Fruit fly (Drosophila melanogaster) whole organism, embryonic: ENCODE results near the gene CG15890.

Source experiments
- Atf3 ChIP-seq: fragments of 200-800 bp; sonication (Bioruptor generic); optimal IDR thresholded peaks from 3 replicates; lab custom pipeline; 2016; ENCODE audit warnings: missing biosample characterization, missing genetic modification characterization
- CG11085 ChIP-seq: fragments of 200-800 bp; sonication (Bioruptor generic); IDR thresholded peaks from 2 replicates; pipeline ENCODE4 v1.3.6; 2022; ENCODE audit warnings: missing biosample characterization, missing genetic modification characterization
- CG12071 ChIP-seq: fragments of 200-800 bp; sonication (Bioruptor generic); optimal IDR thresholded peaks from 3 replicates; lab custom pipeline; 2018; ENCODE audit warnings: missing biosample characterization, mild to moderate bottlenecking, missing genetic modification characterization
- CG13123 ChIP-seq: fragments of 200-800 bp; sonication (Bioruptor generic); optimal IDR thresholded peaks from 2 replicates; lab custom pipeline; 2016; ENCODE audit warnings: missing biosample characterization, missing genetic modification characterization
- CG14441 ChIP-seq: fragments of 200-800 bp; sonication (Bioruptor generic); IDR thresholded peaks from 2 replicates; pipeline ENCODE4 v1.3.6; 2022; ENCODE audit warnings: missing biosample characterization, missing genetic modification characterization
- CG14667 ChIP-seq: fragments of 200-800 bp; sonication (Bioruptor generic); IDR thresholded peaks from 2 replicates; pipeline ENCODE4 v1.3.6; 2022; ENCODE audit warnings: missing biosample characterization, missing genetic modification characterization
- CG15479 ChIP-seq: fragments of 200-800 bp; sonication (Bioruptor generic); optimal IDR thresholded peaks from 3 replicates; lab custom pipeline; 2019; ENCODE audit warnings: missing biosample characterization, mild to moderate bottlenecking, missing genetic modification characterization, moderate library complexity
- CG15514 ChIP-seq: fragments of 200-800 bp; sonication (Bioruptor generic); optimal IDR thresholded peaks from 3 replicates; lab custom pipeline; 2017; ENCODE audit warnings: missing biosample characterization, missing genetic modification characterization, mild to moderate bottlenecking, moderate library complexity, missing genetic modification reagents
- CG16815 ChIP-seq: fragments of 200-800 bp; sonication (Bioruptor generic); optimal IDR thresholded peaks from 3 replicates; lab custom pipeline; 2017; ENCODE audit warnings: missing biosample characterization, mild to moderate bottlenecking, missing genetic modification characterization
- CG17829 ChIP-seq: fragments of 200-800 bp; optimal IDR thresholded peaks from 2 replicates; lab custom pipeline; 2019; ENCODE audit warnings: missing biosample characterization, mild to moderate bottlenecking, missing genetic modification characterization, moderate library complexity
- CG2129 ChIP-seq: fragments of 200-800 bp; sonication (Bioruptor generic); IDR thresholded peaks from 2 replicates; pipeline ENCODE4 v1.3.6; 2022; ENCODE audit warnings: missing biosample characterization, missing genetic modification characterization; ENCODE audit not compliant: partially characterized antibody
- CG33213 ChIP-seq: fragments of 200-800 bp; sonication (Bioruptor generic); optimal IDR thresholded peaks from 3 replicates; lab custom pipeline; 2016; ENCODE audit warnings: missing biosample characterization, missing genetic modification characterization
- CG4360 ChIP-seq: fragments of 200-800 bp; sonication (Bioruptor generic); IDR thresholded peaks from 2 replicates; pipeline ENCODE4 v1.3.6; 2022; ENCODE audit warnings: missing biosample characterization, missing genetic modification characterization
- CG4424 ChIP-seq: fragments of 200-800 bp; sonication (Bioruptor generic); optimal IDR thresholded peaks from 3 replicates; lab custom pipeline; 2016; ENCODE audit warnings: missing biosample characterization, missing genetic modification characterization
- CG4854 ChIP-seq: fragments of 200-800 bp; sonication (Bioruptor generic); optimal IDR thresholded peaks from 2 replicates; lab custom pipeline; 2016; ENCODE audit warnings: missing biosample characterization, missing genetic modification characterization, inconsistent platforms
- CG6654 ChIP-seq: fragments of 200-800 bp; sonication (Bioruptor generic); optimal IDR thresholded peaks from 2 replicates; lab custom pipeline; 2017; ENCODE audit warnings: missing biosample characterization, mild to moderate bottlenecking, missing genetic modification characterization
- CG7556 ChIP-seq: fragments of 200-800 bp; sonication (Bioruptor generic); optimal IDR thresholded peaks from 2 replicates; lab custom pipeline; 2017; ENCODE audit warnings: missing biosample characterization, mild to moderate bottlenecking, missing genetic modification characterization
- CG7839 ChIP-seq: fragments of 200-800 bp; sonication (Bioruptor generic); optimal IDR thresholded peaks from 3 replicates; lab custom pipeline; 2018; ENCODE audit warnings: missing biosample characterization, mild to moderate bottlenecking, missing genetic modification characterization, moderate library complexity
- CG9215 ChIP-seq: fragments of 200-800 bp; sonication (Bioruptor generic); IDR thresholded peaks from 2 replicates; pipeline ENCODE4 v1.3.6; 2022; ENCODE audit warnings: missing biosample characterization, missing genetic modification characterization
- CG9437 ChIP-seq: fragments of 200-800 bp; sonication (Bioruptor generic); optimal IDR thresholded peaks from 2 replicates; lab custom pipeline; 2018; ENCODE audit warnings: missing biosample characterization, mild to moderate bottlenecking, missing genetic modification characterization
- CG9797 ChIP-seq: fragments of 200-800 bp; sonication (Bioruptor generic); optimal IDR thresholded peaks from 3 replicates; lab custom pipeline; 2018; ENCODE audit warnings: missing biosample characterization, mild to moderate bottlenecking, missing genetic modification characterization
- CoRest ChIP-seq: fragments of 200-800 bp; sonication (Bioruptor generic); optimal IDR thresholded peaks from 3 replicates; lab custom pipeline; 2018; ENCODE audit warnings: missing biosample characterization, mild to moderate bottlenecking, missing genetic modification characterization, moderate library complexity
- H15 ChIP-seq: fragments of 200-800 bp; sonication (Bioruptor generic); IDR thresholded peaks from 3 replicates; pipeline ENCODE4 v1.3.6; 2022; ENCODE audit warnings: missing biosample characterization, missing genetic modification characterization
- Hey ChIP-seq: fragments of 200-800 bp; sonication (Bioruptor generic); optimal IDR thresholded peaks from 3 replicates; lab custom pipeline; 2018; ENCODE audit warnings: missing biosample characterization, mild to moderate bottlenecking, missing genetic modification characterization
- Hsf ChIP-seq: fragments of 200-800 bp; sonication (Bioruptor generic); optimal IDR thresholded peaks from 3 replicates; lab custom pipeline; 2016; ENCODE audit warnings: missing biosample characterization, missing genetic modification characterization
- Lim3 ChIP-seq: fragments of 200-800 bp; sonication (Bioruptor generic); IDR thresholded peaks from 2 replicates; pipeline ENCODE4 v1.3.6; 2022; ENCODE audit warnings: missing biosample characterization, missing genetic modification characterization
- Nf-YA ChIP-seq: fragments of 200-800 bp; sonication (Bioruptor generic); IDR thresholded peaks from 2 replicates; pipeline ENCODE4 v1.3.6; 2022; ENCODE audit warnings: missing biosample characterization, missing genetic modification characterization
- Nf-YB ChIP-seq: fragments of 200-800 bp; sonication (Bioruptor generic); optimal IDR thresholded peaks from 3 replicates; lab custom pipeline; 2019; ENCODE audit warnings: missing biosample characterization, mild to moderate bottlenecking, missing genetic modification characterization, moderate library complexity
- ato ChIP-seq: fragments of 200-800 bp; sonication (Bioruptor generic); IDR thresholded peaks from 2 replicates; pipeline ENCODE4 v1.3.6; 2022; ENCODE audit warnings: missing biosample characterization, missing genetic modification characterization; ENCODE audit not compliant: partially characterized antibody
- bsh ChIP-seq, 2 experiments: fragments of 200-800 bp; sonication (Bioruptor generic); optimal IDR thresholded peaks; 2 replicates each; lab custom pipeline; 2017 to 2018; ENCODE audit warnings: mild to moderate bottlenecking in 2 of 2, missing biosample characterization in 2 of 2, missing genetic modification characterization in 2 of 2, moderate library complexity in 1 of 2
- cato ChIP-seq: fragments of 200-800 bp; sonication (Bioruptor generic); optimal IDR thresholded peaks from 2 replicates; lab custom pipeline; 2016; ENCODE audit warnings: missing biosample characterization, missing genetic modification characterization, borderline replicate concordance
- crc ChIP-seq: fragments of 200-800 bp; sonication (Bioruptor generic); optimal IDR thresholded peaks from 2 replicates; lab custom pipeline; 2016; ENCODE audit warnings: missing biosample characterization, missing genetic modification characterization
- croc ChIP-seq: fragments of 200-800 bp; sonication (Bioruptor generic); conservative IDR thresholded peaks from 3 replicates; pipeline ENCODE4 v1.3.6; 2022; ENCODE audit warnings: missing biosample characterization, missing genetic modification characterization
- ems ChIP-seq: fragments of 200-800 bp; sonication (Bioruptor generic); optimal IDR thresholded peaks from 3 replicates; lab custom pipeline; 2016; ENCODE audit warnings: missing biosample characterization, missing genetic modification characterization
- ewg ChIP-seq: fragments of 200-800 bp; sonication (Bioruptor generic); optimal IDR thresholded peaks from 3 replicates; lab custom pipeline; 2017; ENCODE audit warnings: mild to moderate bottlenecking, missing biosample characterization, missing genetic modification reagents, missing genetic modification characterization
- gce ChIP-seq: fragments of 200-800 bp; sonication (Bioruptor generic); IDR thresholded peaks from 3 replicates; pipeline ENCODE4 v1.3.6; 2022; ENCODE audit warnings: missing biosample characterization, missing genetic modification characterization
- gcm2 ChIP-seq: fragments of 200-800 bp; sonication (Bioruptor generic); optimal IDR thresholded peaks from 2 replicates; lab custom pipeline; 2016; ENCODE audit warnings: missing biosample characterization, missing genetic modification characterization
- ind ChIP-seq: fragments of 200-800 bp; sonication (Bioruptor generic); optimal IDR thresholded peaks from 3 replicates; lab custom pipeline; 2016; ENCODE audit warnings: missing biosample characterization, missing genetic modification characterization
- lilli ChIP-seq: fragments of 200-800 bp; sonication (Bioruptor generic); optimal IDR thresholded peaks from 3 replicates; lab custom pipeline; 2016; ENCODE audit warnings: missing biosample characterization, missing genetic modification characterization
- oc ChIP-seq: fragments of 200-800 bp; sonication (Bioruptor generic); optimal IDR thresholded peaks from 2 replicates; lab custom pipeline; 2018; ENCODE audit warnings: missing biosample characterization, mild to moderate bottlenecking, missing genetic modification characterization, moderate library complexity
- org-1 ChIP-seq: fragments of 200-800 bp; sonication (Bioruptor generic); optimal IDR thresholded peaks from 2 replicates; lab custom pipeline; 2017; ENCODE audit warnings: missing biosample characterization, missing genetic modification characterization
- pan ChIP-seq, 4 experiments: fragments of >200 bp in 3 of 4; fragments of 200-800 bp in 1 of 4; sonication (Bioruptor generic) in 1 of 4; optimal IDR thresholded peaks in 3 of 4; IDR thresholded peaks in 1 of 4; 2 replicates each; pipeline versions ENCODE4 v1.3.6 to Lab custom; 2017 to 2022; ENCODE audit warnings: missing biosample characterization in 2 of 4, missing genetic modification characterization in 2 of 4, mixed read lengths in 1 of 4
- pfk ChIP-seq: fragments of 200-800 bp; sonication (Bioruptor generic); optimal IDR thresholded peaks from 2 replicates; lab custom pipeline; 2018; ENCODE audit warnings: missing biosample characterization, mild to moderate bottlenecking, missing genetic modification characterization, moderate library complexity
- schlank ChIP-seq: fragments of 200-800 bp; sonication (Bioruptor generic); optimal IDR thresholded peaks from 2 replicates; lab custom pipeline; 2018; ENCODE audit warnings: missing biosample characterization, mild to moderate bottlenecking, missing genetic modification characterization
- sd ChIP-seq: fragments of 200-800 bp; sonication (Bioruptor generic); optimal IDR thresholded peaks from 3 replicates; lab custom pipeline; 2018; ENCODE audit warnings: missing biosample characterization, mild to moderate bottlenecking, missing genetic modification characterization, moderate library complexity
- sens-2 ChIP-seq: fragments of 200-800 bp; sonication (Bioruptor generic); IDR thresholded peaks from 2 replicates; pipeline ENCODE4 v1.3.6; 2022; ENCODE audit warnings: missing biosample characterization, missing genetic modification characterization
- slbo ChIP-seq: fragments of 200-800 bp; sonication (Bioruptor generic); IDR thresholded peaks from 2 replicates; pipeline ENCODE4 v1.3.6; 2022; ENCODE audit warnings: missing biosample characterization, missing genetic modification characterization
- unpg ChIP-seq: fragments of 200-800 bp; sonication (Bioruptor generic); optimal IDR thresholded peaks from 3 replicates; lab custom pipeline; 2018; ENCODE audit warnings: missing biosample characterization, mild to moderate bottlenecking, missing genetic modification characterization, moderate library complexity
- wor ChIP-seq: fragments of 200-800 bp; sonication (Bioruptor generic); IDR thresholded peaks from 2 replicates; pipeline ENCODE4 v1.3.6; 2022; ENCODE audit warnings: missing biosample characterization, missing genetic modification characterization
- yki ChIP-seq: fragments of >200 bp; optimal IDR thresholded peaks from 3 replicates; lab custom pipeline; 2018

CG15890 gene

DNA sequence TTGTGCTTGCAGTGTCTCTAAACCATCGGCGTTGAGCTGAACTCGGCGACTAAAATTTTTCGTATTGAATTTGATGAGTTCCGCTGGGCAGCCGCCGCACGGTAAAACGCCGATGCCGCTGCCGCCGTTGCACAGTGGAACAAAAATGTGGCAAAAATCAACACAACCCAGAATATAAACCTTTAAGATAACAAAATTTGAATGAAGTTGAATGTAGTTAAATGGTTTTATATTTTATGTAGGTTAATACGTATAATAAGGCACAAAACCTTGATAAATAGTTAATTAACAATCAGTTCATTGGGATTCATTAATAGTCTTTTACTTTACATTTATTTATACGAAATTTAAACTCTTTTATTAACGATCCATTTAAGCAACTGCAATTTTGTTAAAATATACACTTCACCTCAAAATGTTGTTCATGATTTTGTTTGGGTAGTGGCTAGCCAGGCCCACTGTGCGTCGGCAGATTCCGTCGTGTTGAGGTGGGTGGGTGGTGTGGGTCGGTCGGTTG lies at the start of gene CG15890 (continued):
- TF ChIP-seq CG9797 (GFP tag; lab: Kevin White, UChicago) = no peak
- TF ChIP-seq CoRest (tag; lab: Kevin White, UChicago) = peak; percentile 78
- peak; percentile 27; the same call in 1 of the 2 replicates for TF ChIP-seq CG9215 (GFP tag; lab: Robert Waterston, UW)
- peak; percentile 28 for TF ChIP-seq CG12071
- TF ChIP-seq unpg (GFP tag; lab: Kevin White, UChicago) = peak; percentile 47
- TF ChIP-seq CG33213 = no peak
- TF ChIP-seq Hsf (GFP tag; lab: Kevin White, UChicago) = peak; percentile 64
- TF ChIP-seq Lim3 = no peak
- no peak for TF ChIP-seq Atf3 (GFP tag; lab: Kevin White, UChicago)
- peak; percentile 34 for TF ChIP-seq CG6654
- TF ChIP-seq org-1 (GFP tag; lab: Kevin White, UChicago) = peak; percentile 51
- peak; percentile 27 for TF ChIP-seq CG15514 (GFP tag; lab: Kevin White, UChicago)
- no peak for TF ChIP-seq crc
- TF ChIP-seq slbo (GFP tag; lab: Robert Waterston, UW) = 0 out of 2 replicates have a peak, but pooled peaks have one; percentile 23
- TF ChIP-seq schlank = no peak
- TF ChIP-seq wor (GFP tag; lab: Robert Waterston, UW) = 0 out of 2 replicates have a peak, but pooled peaks have one; percentile 15
- TF ChIP-seq CG15479 = no peak
- TF ChIP-seq CG14441 (GFP tag; lab: Robert Waterston, UW) = peak; percentile 32; the same call in 1 of the 2 replicates
- TF ChIP-seq croc (GFP tag; lab: Robert Waterston, UW) = 0 out of 3 replicates have a peak, but pooled peaks have one; percentile 21
- TF ChIP-seq Nf-YA (GFP tag; lab: Robert Waterston, UW) = no peak
- TF ChIP-seq CG9437 = peak; percentile 76
- TF ChIP-seq pan (optimal IDR thresholded peaks at IDR 0.05; lab: Kevin White, UChicago) = no peak
- TF ChIP-seq pan (GFP tag; optimal IDR thresholded peaks at IDR 0.05 in 1 of 2, IDR thresholded peaks at IDR 0.05 in 1 of 2) = peak in 1 of 2 experiments; percentile 23
- TF ChIP-seq CG11085 (GFP tag; lab: Robert Waterston, UW) = no peak
- no peak for TF ChIP-seq Hey (tag; lab: Kevin White, UChicago)
- TF ChIP-seq pfk (GFP tag; lab: Kevin White, UChicago) = no peak
- TF ChIP-seq H15 = no peak
- TF ChIP-seq CG4424 = peak; percentile 65
- TF ChIP-seq gcm2 = peak; percentile 13
- TF ChIP-seq CG16815 = peak; percentile 40
- peak in 1 of 2 experiments; percentile 63 for TF ChIP-seq bsh (GFP tag; optimal IDR thresholded peaks at IDR 0.05; lab: Kevin White, UChicago)
- TF ChIP-seq ewg (GFP tag; lab: Kevin White, UChicago) = peak; percentile 43
- TF ChIP-seq CG7556 = peak; percentile 83
- TF ChIP-seq cato (GFP tag; lab: Kevin White, UChicago) = no peak
- TF ChIP-seq ems (GFP tag; lab: Kevin White, UChicago) = peak; percentile 24
- no peak for TF ChIP-seq CG14667 (GFP tag; lab: Robert Waterston, UW)
- no peak for TF ChIP-seq CG4360 (GFP tag; lab: Robert Waterston, UW)
- TF ChIP-seq yki (lab: Kevin White, UChicago) = no peak
- peak; percentile 43 for TF ChIP-seq Nf-YB
- no peak for TF ChIP-seq CG2129
- TF ChIP-seq ind = peak; percentile 54
- TF ChIP-seq CG7839 (tag; lab: Kevin White, UChicago) = peak; percentile 74
- TF ChIP-seq oc (tag; lab: Kevin White, UChicago) = no peak
- no peak for TF ChIP-seq CG13123 (GFP tag; lab: Kevin White, UChicago)
- TF ChIP-seq ato (GFP tag; lab: Robert Waterston, UW) = no peak
- TF ChIP-seq sd (tag; lab: Kevin White, UChicago) = peak; percentile 4
- peak; percentile 19 for TF ChIP-seq lilli (GFP tag; lab: Kevin White, UChicago)
- TF ChIP-seq gce (GFP tag; lab: Robert Waterston, UW) = 0 out of 3 replicates have a peak, but pooled peaks have one; percentile 7
- no peak for TF ChIP-seq CG4854 (GFP tag; lab: Kevin White, UChicago)
- TF ChIP-seq CG17829 (tag; lab: Kevin White, UChicago) = peak; percentile 60
- TF ChIP-seq sens-2 (GFP tag; lab: Robert Waterston, UW) = no peak
